Worm (Caenorhabditis elegans) whole organism, L4 larva: ENCODE data around the gene R10E12.2.
A peak's percentile ranks its signal among the peaks of the same experiment; 100 is the strongest.

Source experiments
- F44E2.7 ChIP-seq: fragments of 200-800 bp; sonication (Bioruptor generic); IDR thresholded peaks from 2 replicates; pipeline ENCODE4 v2.1.2; 2022; ENCODE audit warnings: missing genetic modification characterization, missing compliant biosample characterization
- T26A8.4 ChIP-seq: fragments of 200-800 bp; sonication (Bioruptor generic); IDR thresholded peaks from 2 replicates; pipeline ENCODE4 v1.3.6; 2022; ENCODE audit warnings: missing genetic modification characterization, missing compliant biosample characterization
- Y105C5A.15 ChIP-seq: fragments of 200-800 bp; sonication (Bioruptor generic); IDR thresholded peaks from 2 replicates; pipeline ENCODE4 v1.3.6; 2022; ENCODE audit warnings: missing genetic modification characterization, missing compliant biosample characterization
- Y48G9A.11 ChIP-seq: fragments of 200-800 bp; sonication (Bioruptor generic); IDR thresholded peaks from 2 replicates; pipeline ENCODE4 v1.3.6; 2022; ENCODE audit warnings: missing genetic modification reagents, missing genetic modification characterization, missing compliant biosample characterization
- ZK337.2 ChIP-seq: fragments of 200-800 bp; sonication (Bioruptor generic); IDR thresholded peaks from 2 replicates; pipeline ENCODE4 v1.3.6; 2022; ENCODE audit warnings: missing genetic modification reagents, missing genetic modification characterization, missing compliant biosample characterization
- ZK546.5 ChIP-seq, 2 experiments: sonication (generic microtip); optimal IDR thresholded peaks; 2 replicates each; lab custom pipeline; 2017; ENCODE audit warnings: missing biosample characterization in 2 of 2, missing genetic modification characterization in 2 of 2
- ceh-44 ChIP-seq: fragments of 200-800 bp; sonication (Bioruptor generic); IDR thresholded peaks from 2 replicates; pipeline ENCODE4 v1.3.6; 2022; ENCODE audit warnings: missing genetic modification reagents, missing genetic modification characterization, missing compliant biosample characterization
- ceh-62 ChIP-seq: sonication (generic microtip); optimal IDR thresholded peaks from 2 replicates; lab custom pipeline; 2017; ENCODE audit warnings: missing biosample characterization, missing genetic modification characterization
- ceh-82 ChIP-seq: sonication (generic microtip); optimal IDR thresholded peaks from 2 replicates; lab custom pipeline; 2017; ENCODE audit warnings: missing biosample characterization, missing genetic modification characterization
- cey-2 ChIP-seq: sonication (generic microtip); optimal IDR thresholded peaks from 3 replicates; lab custom pipeline; 2017; ENCODE audit warnings: missing genetic modification characterization, mild to moderate bottlenecking, missing compliant biosample characterization, antibody characterized with exemption, borderline replicate concordance; ENCODE audit not compliant: insufficient read depth
- daf-12 ChIP-seq: fragments of 150-350 bp; optimal IDR thresholded peaks from 2 replicates; lab custom pipeline; 2014; ENCODE audit warnings: missing biosample characterization, missing genetic modification reagents, missing genetic modification characterization
- daf-16 ChIP-seq, 3 experiments: sonication (generic microtip); optimal IDR thresholded peaks; 2 replicates each; lab custom pipeline; 2016 to 2017; ENCODE audit warnings: missing genetic modification characterization in 3 of 3, missing genetic modification reagents in 3 of 3, mild to moderate bottlenecking in 2 of 3, missing compliant biosample characterization in 2 of 3, missing biosample characterization in 1 of 3, moderate library complexity in 1 of 3
- daf-19 ChIP-seq: fragments of 200-800 bp; sonication (Bioruptor generic); conservative IDR thresholded peaks from 2 replicates; pipeline ENCODE4 v1.3.6; 2022; ENCODE audit warnings: missing genetic modification characterization, missing compliant biosample characterization
- dve-1 ChIP-seq: sonication (generic microtip); optimal IDR thresholded peaks from 2 replicates; lab custom pipeline; 2017; ENCODE audit warnings: antibody characterized with exemption, mild to moderate bottlenecking, missing genetic modification characterization, missing compliant biosample characterization; ENCODE audit not compliant: insufficient read depth
- egl-43 ChIP-seq: fragments of 200-800 bp; sonication (Bioruptor generic); IDR thresholded peaks from 2 replicates; pipeline ENCODE4 v1.3.6; 2022; ENCODE audit warnings: missing genetic modification reagents, missing genetic modification characterization, missing compliant biosample characterization
- hif-1 ChIP-seq, 2 experiments: sonication (generic microtip); optimal IDR thresholded peaks; 2 replicates each; lab custom pipeline; 2016 to 2017; ENCODE audit warnings: missing compliant biosample characterization in 2 of 2, missing genetic modification characterization in 2 of 2, missing genetic modification reagents in 2 of 2, missing genotype in 2 of 2, mild to moderate bottlenecking in 1 of 2
- hlh-11 ChIP-seq: fragments of 200-800 bp; sonication (Bioruptor generic); optimal IDR thresholded peaks from 2 replicates; lab custom pipeline; 2018; ENCODE audit warnings: mild to moderate bottlenecking, missing genetic modification characterization, missing compliant biosample characterization
- hlh-30 ChIP-seq: sonication (generic microtip); optimal IDR thresholded peaks from 2 replicates; lab custom pipeline; 2017; ENCODE audit warnings: antibody characterized with exemption, mild to moderate bottlenecking, missing genetic modification characterization, missing compliant biosample characterization; ENCODE audit not compliant: insufficient read depth
- hmg-1.1 ChIP-seq: fragments of 200-800 bp; sonication (Bioruptor generic); IDR thresholded peaks from 2 replicates; pipeline ENCODE4 v1.3.6; 2022; ENCODE audit warnings: missing genetic modification reagents, missing genetic modification characterization, missing compliant biosample characterization
- jun-1 ChIP-seq: fragments of 150-350 bp; optimal IDR thresholded peaks from 2 replicates; lab custom pipeline; 2014; ENCODE audit warnings: missing biosample characterization, missing genetic modification reagents, missing genetic modification characterization
- lim-7 ChIP-seq: fragments of 200-800 bp; sonication (Bioruptor generic); IDR thresholded peaks from 2 replicates; pipeline ENCODE4 v1.3.6; 2022; ENCODE audit warnings: missing genetic modification characterization, missing compliant biosample characterization
- lin-1 ChIP-seq: fragments of 200-800 bp; sonication (Bioruptor generic); IDR thresholded peaks from 2 replicates; pipeline ENCODE4 v1.3.6; 2022; ENCODE audit warnings: missing genetic modification reagents, missing genetic modification characterization, missing compliant biosample characterization
- lin-38 ChIP-seq: fragments of 200-800 bp; sonication (Bioruptor generic); IDR thresholded peaks from 2 replicates; pipeline ENCODE4 v1.3.6; 2022; ENCODE audit warnings: missing genetic modification reagents, missing genetic modification characterization, missing compliant biosample characterization
- madf-9 ChIP-seq: fragments of 200-800 bp; sonication (Bioruptor generic); conservative IDR thresholded peaks from 2 replicates; pipeline ENCODE4 v1.3.6; 2022; ENCODE audit warnings: missing genetic modification reagents, missing genetic modification characterization, missing compliant biosample characterization
- mdt-29 ChIP-seq: fragments of 200-800 bp; sonication (Bioruptor generic); IDR thresholded peaks from 2 replicates; pipeline ENCODE4 v1.3.6; 2022; ENCODE audit warnings: missing genetic modification reagents, missing genetic modification characterization, missing compliant biosample characterization
- mep-1 ChIP-seq: fragments of 150-350 bp; sonication (generic microtip); optimal IDR thresholded peaks from 3 replicates; lab custom pipeline; 2014; ENCODE audit warnings: missing biosample characterization, missing genetic modification characterization
- mes-2 ChIP-seq: sonication (generic microtip); optimal IDR thresholded peaks from 2 replicates; lab custom pipeline; 2016; ENCODE audit warnings: missing genotype, mild to moderate bottlenecking, missing genetic modification characterization, missing compliant biosample characterization; ENCODE audit not compliant: poor library complexity, severe bottlenecking
- mxl-3 ChIP-seq: fragments of 200-800 bp; sonication (Bioruptor generic); optimal IDR thresholded peaks from 2 replicates; lab custom pipeline; 2018; ENCODE audit warnings: mild to moderate bottlenecking, missing genetic modification characterization, missing compliant biosample characterization
- nhr-10 ChIP-seq: fragments of 150-350 bp; optimal IDR thresholded peaks from 2 replicates; lab custom pipeline; 2014; ENCODE audit warnings: missing biosample characterization, missing genetic modification characterization
- nhr-102 ChIP-seq: sonication (generic microtip); optimal IDR thresholded peaks from 2 replicates; lab custom pipeline; 2016; ENCODE audit warnings: mild to moderate bottlenecking, missing genetic modification characterization, moderate library complexity, missing compliant biosample characterization
- nhr-237 ChIP-seq: sonication (generic microtip); optimal IDR thresholded peaks from 2 replicates; lab custom pipeline; 2017; ENCODE audit warnings: missing biosample characterization, missing genetic modification characterization
- nhr-28 ChIP-seq: fragments of 150-350 bp; optimal IDR thresholded peaks from 2 replicates; lab custom pipeline; 2014; ENCODE audit warnings: missing biosample characterization, missing genetic modification characterization
- nhr-41 ChIP-seq: fragments of 200-800 bp; sonication (Bioruptor generic); IDR thresholded peaks from 2 replicates; pipeline ENCODE4 v1.3.6; 2022; ENCODE audit warnings: missing genetic modification reagents, missing genetic modification characterization, missing compliant biosample characterization
- nhr-77 ChIP-seq: fragments of 150-350 bp; optimal IDR thresholded peaks from 2 replicates; lab custom pipeline; 2014; ENCODE audit warnings: missing biosample characterization, missing genetic modification characterization
- pqm-1 ChIP-seq: sonication (generic microtip); optimal IDR thresholded peaks from 2 replicates; lab custom pipeline; 2017; ENCODE audit warnings: missing biosample characterization, missing genetic modification characterization
- snpc-4 ChIP-seq: fragments of 150-350 bp; optimal IDR thresholded peaks from 2 replicates; lab custom pipeline; 2014; ENCODE audit warnings: missing biosample characterization, missing genetic modification characterization
- spr-1 ChIP-seq: sonication (generic microtip); optimal IDR thresholded peaks from 2 replicates; lab custom pipeline; 2016; ENCODE audit warnings: mild to moderate bottlenecking, missing genetic modification characterization, missing compliant biosample characterization
- tag-97 ChIP-seq: fragments of 200-800 bp; sonication (Bioruptor generic); IDR thresholded peaks from 2 replicates; pipeline ENCODE4 v1.3.6; 2022; ENCODE audit warnings: missing genetic modification characterization, missing compliant biosample characterization

The R10E12.2 gene

ce11 chrIII:9928777-9929176, 44.9 kb downstream of the R10E12.2 start, which contains the start of gene ttr-1:
Gene ttr-1, plus strand, starts transcription at chrIII:9929077.
- TF ChIP-seq egl-43 (no peak), nhr-41 (GFP tag; lab: Robert Waterston, UW) (no peak), mxl-3 (GFP tag; lab: Kevin White, UChicago) (no peak), ceh-82 (tag; lab: Kevin White, UChicago) (no peak), nhr-102 (tag; lab: Kevin White, UChicago) (no peak), daf-19 (no peak), jun-1 (tag; lab: Kevin White, UChicago) (no peak), ceh-44 (GFP tag; lab: Robert Waterston, UW) (no peak), dve-1 (tag; lab: Kevin White, UChicago) (no peak), nhr-237 (tag; lab: Kevin White, UChicago) (no peak), spr-1 (no peak)

ce11 chrIII:9927378-9927777, 46.3 kb downstream of the R10E12.2 start, which contains the start of gene ttr-2:
Gene ttr-2, plus strand, starts transcription at chrIII:9927769.
- TF ChIP-seq nhr-28 (tag; lab: Kevin White, UChicago) (peak; percentile 42), mep-1 (tag; lab: Kevin White, UChicago) (peak; percentile 2), daf-12 (tag; lab: Kevin White, UChicago) (no peak)

- TF ChIP-seq F44E2.7 (GFP tag; lab: Robert Waterston, UW) (no peak), T26A8.4 (no peak), dve-1 (tag; lab: Kevin White, UChicago) (peak; percentile 25)
- TF ChIP-seq, all 104 proteins: peak for 1
Observed at ce11 chrIII:9926650-9927049, 47.0 kb downstream of the R10E12.2 start, which contains the start of gene ttr-3. Gene ttr-3, minus strand, starts transcription at chrIII:9926750.

- TF ChIP-seq Y48G9A.11 = no peak
- no peak for TF ChIP-seq lim-7 (GFP tag; lab: Robert Waterston, UW)
- no peak for TF ChIP-seq lin-38 (GFP tag; lab: Robert Waterston, UW)
- TF ChIP-seq madf-9 (GFP tag; lab: Robert Waterston, UW) = no peak
- TF ChIP-seq nhr-10 (tag; lab: Kevin White, UChicago) = no peak
- no peak for TF ChIP-seq Y105C5A.15
- TF ChIP-seq ceh-62 = no peak
- no peak for TF ChIP-seq ZK546.5 (tag; optimal IDR thresholded peaks at IDR 0.05; lab: Kevin White, UChicago)
- no peak for TF ChIP-seq lin-1 (GFP tag; lab: Robert Waterston, UW)
- TF ChIP-seq nhr-28 (tag; lab: Kevin White, UChicago) = no peak
- TF ChIP-seq mes-2 (tag; lab: Kevin White, UChicago) = no peak
- TF ChIP-seq snpc-4 = no peak
- no peak for TF ChIP-seq cey-2 (tag; lab: Kevin White, UChicago)
- TF ChIP-seq hmg-1.1 (GFP tag; lab: Robert Waterston, UW) = no peak
- no peak for TF ChIP-seq mdt-29 (GFP tag; lab: Robert Waterston, UW)
Observed at ce11 chrIII:9922874-9923273, 50.8 kb downstream of the R10E12.2 start, which contains the start of gene cbp-2. Gene cbp-2, plus strand, starts transcription at chrIII:9923174.

- no peak for TF ChIP-seq daf-16 (GFP tag; optimal IDR thresholded peaks at IDR 0.05; lab: Kevin White, UChicago)
- peak; percentile 86 for TF ChIP-seq daf-16 (tag; optimal IDR thresholded peaks at IDR 0.05; lab: Kevin White, UChicago)
- TF ChIP-seq nhr-77 (tag; lab: Kevin White, UChicago) = peak; percentile 11
- TF ChIP-seq pqm-1 (tag; lab: Kevin White, UChicago) = peak; percentile 9
- TF ChIP-seq hlh-30 (tag; lab: Kevin White, UChicago) = peak; percentile 16
- TF ChIP-seq ZK337.2 (GFP tag; lab: Robert Waterston, UW) = no peak
- peak; percentile 11 for TF ChIP-seq hlh-11 (tag; lab: Kevin White, UChicago)
- TF ChIP-seq dve-1 (tag; lab: Kevin White, UChicago) = peak; percentile 38
- no peak for TF ChIP-seq tag-97 (GFP tag; lab: Robert Waterston, UW)
- TF ChIP-seq hif-1 (tag; optimal IDR thresholded peaks at IDR 0.05; lab: Kevin White, UChicago) = no peak
- TF ChIP-seq nhr-28 (tag; lab: Kevin White, UChicago) = peak; percentile 56
Observed at ce11 chrIII:9922310-9922709, 51.4 kb downstream of the R10E12.2 start.
